Worm (Caenorhabditis elegans) whole organism, L3 larva: Measurements from ENCODE around the gene Y41D4B.24.

Source experiments
- aly-2 ChIP-seq: fragments of 150-350 bp; optimal IDR thresholded peaks from 2 replicates; lab custom pipeline; 2014; ENCODE audit warnings: missing biosample characterization, missing genetic modification characterization
- ceh-28 ChIP-seq: fragments of 150-350 bp; optimal IDR thresholded peaks from 2 replicates; lab custom pipeline; 2014; ENCODE audit warnings: missing biosample characterization, missing genetic modification reagents, missing genetic modification characterization
- fkh-10 ChIP-seq: sonication (generic microtip); optimal IDR thresholded peaks from 2 replicates; lab custom pipeline; 2017; ENCODE audit warnings: missing biosample characterization, missing genetic modification reagents, missing genetic modification characterization
- mdl-1 ChIP-seq: fragments of 150-350 bp; optimal IDR thresholded peaks from 2 replicates; lab custom pipeline; 2014; ENCODE audit warnings: missing biosample characterization, missing genetic modification characterization
- nhr-11 ChIP-seq: fragments of 150-350 bp; optimal IDR thresholded peaks from 2 replicates; lab custom pipeline; 2014; ENCODE audit warnings: missing biosample characterization, missing genetic modification characterization
- unc-39 ChIP-seq: sonication (generic microtip); optimal IDR thresholded peaks from 4 replicates; lab custom pipeline; 2017; ENCODE audit warnings: missing biosample characterization, missing genetic modification characterization
- unc-62 ChIP-seq: fragments of 150-350 bp; sonication (generic microtip); optimal IDR thresholded peaks from 4 replicates; lab custom pipeline; 2014; ENCODE audit warnings: missing biosample characterization, missing genetic modification reagents, missing genetic modification characterization
- ztf-11 ChIP-seq: fragments of 150-350 bp; optimal IDR thresholded peaks from 2 replicates; lab custom pipeline; 2014; ENCODE audit warnings: missing biosample characterization, missing genetic modification characterization

DNA sequence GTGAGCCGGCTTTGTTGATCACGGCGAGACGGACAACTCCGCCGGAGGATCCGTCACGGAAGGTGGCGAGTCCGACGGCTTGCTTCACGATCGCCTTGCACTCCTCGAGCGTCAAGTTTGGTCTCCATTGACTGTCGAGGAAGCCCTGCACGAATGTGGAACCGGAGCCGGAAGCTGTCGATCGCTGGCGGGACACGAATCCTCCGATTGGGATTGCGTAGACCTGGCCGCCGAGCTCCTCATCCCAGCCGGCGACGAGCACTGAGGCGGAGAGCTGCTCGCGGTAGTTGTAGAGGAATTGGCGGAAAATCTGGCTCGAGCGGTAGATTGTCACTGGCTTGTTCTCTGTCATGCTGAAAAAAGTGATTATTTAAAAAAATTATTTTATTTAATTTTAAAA lies 27.0 kb upstream of the Y41D4B.24 start:
- TF ChIP-seq nhr-11 (tag; lab: Kevin White, UChicago): no peak
- TF ChIP-seq unc-62 (GFP tag; lab: Kevin White, UChicago): no peak
- no peak for TF ChIP-seq aly-2 (tag; lab: Kevin White, UChicago)
- no peak for TF ChIP-seq mdl-1
- TF ChIP-seq ztf-11 (tag; lab: Kevin White, UChicago): no peak
- no peak for TF ChIP-seq unc-39
- TF ChIP-seq fkh-10 (GFP tag; lab: Kevin White, UChicago): no peak
- TF ChIP-seq ceh-28 (tag; lab: Kevin White, UChicago): no peak
